Worm (Caenorhabditis elegans) whole organism, late embryonic: ENCODE data around the gene F55G7.5.

Source experiments
- C38D4.7 ChIP-seq: fragments of 200-800 bp; sonication (Bioruptor generic); optimal IDR thresholded peaks from 2 replicates; lab custom pipeline; 2018; ENCODE audit warnings: mild to moderate bottlenecking, missing genetic modification characterization, moderate library complexity, missing compliant biosample characterization
- F13H6.1 ChIP-seq: sonication (generic microtip); optimal IDR thresholded peaks from 2 replicates; lab custom pipeline; 2016; ENCODE audit warnings: missing genetic modification characterization, missing compliant biosample characterization
- K02D7.2 ChIP-seq: sonication (generic microtip); optimal IDR thresholded peaks from 2 replicates; lab custom pipeline; 2017; ENCODE audit warnings: mild to moderate bottlenecking, missing genetic modification characterization, missing compliant biosample characterization
- K09A11.1 ChIP-seq: sonication (generic microtip); optimal IDR thresholded peaks from 2 replicates; lab custom pipeline; 2017; ENCODE audit warnings: antibody characterized with exemption, mild to moderate bottlenecking, missing genetic modification characterization, missing compliant biosample characterization; ENCODE audit not compliant: insufficient read depth
- Y22D7AL.16 ChIP-seq: sonication (generic microtip); optimal IDR thresholded peaks from 2 replicates; lab custom pipeline; 2016; ENCODE audit warnings: missing genetic modification characterization, missing compliant biosample characterization
- ahr-1 ChIP-seq: sonication (generic microtip); optimal IDR thresholded peaks from 2 replicates; lab custom pipeline; 2016; ENCODE audit warnings: missing genetic modification characterization, missing compliant biosample characterization
- ama-1 ChIP-seq: fragments of 150-350 bp; optimal IDR thresholded peaks from 2 replicates; lab custom pipeline; 2014
- ceh-14 ChIP-seq: sonication (generic microtip); optimal IDR thresholded peaks from 2 replicates; lab custom pipeline; 2016; ENCODE audit warnings: missing genotype, missing genetic modification characterization, missing compliant biosample characterization
- ceh-18 ChIP-seq: sonication (generic microtip); optimal IDR thresholded peaks from 2 replicates; lab custom pipeline; 2016; ENCODE audit warnings: missing genetic modification characterization, missing compliant biosample characterization
- ceh-19 ChIP-seq: fragments of 200-800 bp; sonication (Bioruptor generic); optimal IDR thresholded peaks from 2 replicates; lab custom pipeline; 2018; ENCODE audit warnings: mild to moderate bottlenecking, missing genetic modification characterization, missing compliant biosample characterization
- ceh-22 ChIP-seq: sonication (generic microtip); optimal IDR thresholded peaks from 2 replicates; lab custom pipeline; 2017; ENCODE audit warnings: missing biosample characterization, missing genetic modification characterization
- ceh-24 ChIP-seq: sonication (generic microtip); optimal IDR thresholded peaks from 2 replicates; lab custom pipeline; 2016; ENCODE audit warnings: mild to moderate bottlenecking, missing genetic modification characterization, missing compliant biosample characterization
- ceh-30 ChIP-seq: fragments of 150-350 bp; optimal IDR thresholded peaks from 2 replicates; lab custom pipeline; 2014; ENCODE audit warnings: missing biosample characterization, missing genetic modification characterization
- ceh-31 ChIP-seq: sonication (generic microtip); optimal IDR thresholded peaks from 2 replicates; lab custom pipeline; 2016; ENCODE audit warnings: missing genetic modification characterization, missing compliant biosample characterization
- ceh-34 ChIP-seq: sonication (generic microtip); optimal IDR thresholded peaks from 2 replicates; lab custom pipeline; 2016; ENCODE audit warnings: mild to moderate bottlenecking, missing genetic modification characterization, missing compliant biosample characterization
- ceh-45 ChIP-seq: fragments of 200-800 bp; sonication (Bioruptor generic); IDR thresholded peaks from 2 replicates; pipeline ENCODE4 v1.3.6; 2022; ENCODE audit warnings: missing genetic modification reagents, missing genetic modification characterization, missing compliant biosample characterization
- ceh-48 ChIP-seq: sonication (generic microtip); optimal IDR thresholded peaks from 2 replicates; lab custom pipeline; 2016; ENCODE audit warnings: missing genetic modification characterization, inconsistent platforms, missing compliant biosample characterization
- ceh-6 ChIP-seq: fragments of 200-800 bp; sonication (Bioruptor generic); optimal IDR thresholded peaks from 2 replicates; lab custom pipeline; 2018; ENCODE audit warnings: mild to moderate bottlenecking, missing genetic modification characterization, missing compliant biosample characterization
- che-1 ChIP-seq: sonication (generic microtip); optimal IDR thresholded peaks from 2 replicates; lab custom pipeline; 2016; ENCODE audit warnings: mild to moderate bottlenecking, missing genetic modification characterization, missing compliant biosample characterization
- ets-4 ChIP-seq: sonication (generic microtip); optimal IDR thresholded peaks from 2 replicates; lab custom pipeline; 2016; ENCODE audit warnings: missing genetic modification characterization, missing compliant biosample characterization
- fax-1 ChIP-seq: sonication (generic microtip); optimal IDR thresholded peaks from 2 replicates; lab custom pipeline; 2016; ENCODE audit warnings: missing genotype, missing genetic modification characterization, missing compliant biosample characterization
- hlh-13 ChIP-seq: fragments of 200-800 bp; sonication (Bioruptor generic); optimal IDR thresholded peaks from 2 replicates; lab custom pipeline; 2018; ENCODE audit warnings: mild to moderate bottlenecking, missing genetic modification characterization, missing compliant biosample characterization
- hlh-8 ChIP-seq: sonication (generic microtip); optimal IDR thresholded peaks from 2 replicates; lab custom pipeline; 2016; ENCODE audit warnings: missing genotype, missing genetic modification characterization, missing compliant biosample characterization
- madf-2 ChIP-seq: sonication (generic microtip); optimal IDR thresholded peaks from 2 replicates; lab custom pipeline; 2017; ENCODE audit warnings: missing genetic modification characterization, missing compliant biosample characterization
- mec-3 ChIP-seq: sonication (generic microtip); optimal IDR thresholded peaks from 2 replicates; lab custom pipeline; 2016; ENCODE audit warnings: borderline replicate concordance, missing genetic modification characterization, missing compliant biosample characterization
- nfya-1 ChIP-seq: sonication (generic microtip); optimal IDR thresholded peaks from 2 replicates; lab custom pipeline; 2017; ENCODE audit warnings: missing genetic modification characterization, mild to moderate bottlenecking, missing compliant biosample characterization, antibody characterized with exemption, moderate library complexity
- odd-2 ChIP-seq: sonication (generic microtip); optimal IDR thresholded peaks from 2 replicates; lab custom pipeline; 2017; ENCODE audit warnings: antibody characterized with exemption, mild to moderate bottlenecking, missing genetic modification characterization, missing compliant biosample characterization
- pag-3 ChIP-seq: sonication (generic microtip); optimal IDR thresholded peaks from 2 replicates; lab custom pipeline; 2016; ENCODE audit warnings: missing compliant biosample characterization, missing genetic modification characterization, borderline replicate concordance
- pat-9 ChIP-seq: fragments of 200-800 bp; sonication (Bioruptor generic); optimal IDR thresholded peaks from 2 replicates; lab custom pipeline; 2018; ENCODE audit warnings: mild to moderate bottlenecking, missing genetic modification characterization, moderate library complexity, missing compliant biosample characterization
- pax-1 ChIP-seq: fragments of 150-350 bp; optimal IDR thresholded peaks from 2 replicates; lab custom pipeline; 2014; ENCODE audit warnings: missing biosample characterization, missing genetic modification characterization
- pha-2 ChIP-seq: sonication (generic microtip); optimal IDR thresholded peaks from 2 replicates; lab custom pipeline; 2017; ENCODE audit warnings: mild to moderate bottlenecking, missing genetic modification characterization, missing compliant biosample characterization
- pqm-1 ChIP-seq: sonication (generic microtip); optimal IDR thresholded peaks from 2 replicates; lab custom pipeline; 2016; ENCODE audit warnings: missing genetic modification characterization, missing compliant biosample characterization
- pros-1 ChIP-seq: fragments of 150-350 bp; optimal IDR thresholded peaks from 2 replicates; lab custom pipeline; 2014; ENCODE audit warnings: missing biosample characterization, missing genetic modification reagents, missing genetic modification characterization
- ref-2 ChIP-seq: sonication (generic microtip); optimal IDR thresholded peaks from 2 replicates; lab custom pipeline; 2016; ENCODE audit warnings: missing genetic modification characterization, missing compliant biosample characterization
- sdc-2 ChIP-seq: sonication (generic microtip); optimal IDR thresholded peaks from 2 replicates; lab custom pipeline; 2016; ENCODE audit warnings: missing genotype, missing genetic modification characterization, missing compliant biosample characterization
- sox-4 ChIP-seq: sonication (generic microtip); optimal IDR thresholded peaks from 2 replicates; lab custom pipeline; 2017; ENCODE audit warnings: mild to moderate bottlenecking, missing genetic modification characterization, inconsistent platforms, missing compliant biosample characterization
- syd-9 ChIP-seq: sonication (generic microtip); optimal IDR thresholded peaks from 2 replicates; lab custom pipeline; 2016; ENCODE audit warnings: mild to moderate bottlenecking, missing genetic modification characterization, moderate library complexity, missing compliant biosample characterization
- tbx-7 ChIP-seq: sonication (generic microtip); optimal IDR thresholded peaks from 2 replicates; lab custom pipeline; 2016; ENCODE audit warnings: missing genotype, missing genetic modification characterization, missing compliant biosample characterization
- ttx-3 ChIP-seq: sonication (generic microtip); optimal IDR thresholded peaks from 2 replicates; lab custom pipeline; 2016; ENCODE audit warnings: missing genetic modification reagents, missing genetic modification characterization, missing compliant biosample characterization
- unc-42 ChIP-seq: sonication (generic microtip); optimal IDR thresholded peaks from 2 replicates; lab custom pipeline; 2016; ENCODE audit warnings: missing genotype, missing genetic modification characterization, missing compliant biosample characterization
- unc-55 ChIP-seq: sonication (generic microtip); optimal IDR thresholded peaks from 2 replicates; lab custom pipeline; 2017; ENCODE audit warnings: missing biosample characterization, missing genetic modification reagents, missing genetic modification characterization
- ztf-16 ChIP-seq: sonication (generic microtip); optimal IDR thresholded peaks from 2 replicates; lab custom pipeline; 2017; ENCODE audit warnings: missing genetic modification characterization, missing compliant biosample characterization

The F55G7.5 gene

DNA sequence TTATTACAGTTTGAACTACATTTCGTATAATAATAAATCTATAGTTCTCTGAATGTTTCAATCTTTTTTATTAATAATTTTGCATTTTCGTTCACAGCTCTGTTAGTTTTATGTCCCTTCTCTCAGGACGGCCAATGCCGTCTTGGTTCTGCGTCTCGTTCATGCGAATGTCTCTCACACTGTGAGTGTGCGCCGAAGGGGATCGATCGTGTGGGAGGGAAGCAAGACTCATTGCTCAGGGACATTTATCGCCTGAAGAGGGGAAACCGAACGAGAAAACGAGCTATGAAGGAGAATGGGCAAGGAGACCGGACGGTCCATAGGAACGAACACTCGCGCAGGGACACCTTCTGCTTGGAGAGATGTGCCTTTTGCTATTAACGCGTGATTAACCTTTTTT lies 39.7 kb downstream of the F55G7.5 start:
- TF ChIP-seq sox-4 (tag; lab: Kevin White, UChicago) (no peak), pros-1 (tag; lab: Kevin White, UChicago) (no peak), F13H6.1 (tag; lab: Kevin White, UChicago) (no peak), ttx-3 (tag; lab: Kevin White, UChicago) (no peak), ceh-34 (tag; lab: Kevin White, UChicago) (no peak), hlh-8 (no peak), ceh-48 (tag; lab: Kevin White, UChicago) (no peak), pag-3 (no peak), mec-3 (no peak), ceh-30 (tag; lab: Kevin White, UChicago) (no peak), ceh-22 (tag; lab: Kevin White, UChicago) (no peak), pax-1 (tag; lab: Kevin White, UChicago) (no peak), ets-4 (tag; lab: Kevin White, UChicago) (no peak), sdc-2 (tag; lab: Kevin White, UChicago) (peak; percentile 97), ceh-45 (no peak), tbx-7 (no peak), madf-2 (tag; lab: Kevin White, UChicago) (no peak), ceh-31 (tag; lab: Kevin White, UChicago) (peak; percentile 46), unc-42 (tag; lab: Kevin White, UChicago) (peak; percentile 28), ztf-16 (no peak), pqm-1 (tag; lab: Kevin White, UChicago) (no peak), che-1 (no peak), ceh-6 (GFP tag; lab: Kevin White, UChicago) (no peak)
- TF ChIP-seq, all 69 proteins: peak for 3

DNA sequence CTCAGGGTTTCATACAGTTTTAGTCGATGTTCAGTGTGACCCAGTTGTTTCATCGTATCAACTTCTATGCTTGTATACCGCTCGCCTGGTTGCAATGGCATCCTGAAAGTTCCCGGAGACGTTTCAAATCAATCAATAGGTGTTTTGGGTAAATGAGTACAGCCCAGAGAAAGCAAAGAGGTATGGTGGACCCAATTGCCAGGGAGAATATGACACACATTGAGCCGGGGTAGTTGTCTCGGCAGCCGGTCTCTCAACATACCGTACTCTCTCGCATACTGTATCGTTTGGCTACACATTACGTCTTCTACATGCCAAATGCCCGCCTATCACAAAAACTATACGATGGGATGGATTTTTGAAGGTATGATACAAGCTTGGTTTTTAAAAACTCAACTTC lies 40.7 kb downstream of the F55G7.5 start, which contains the start of gene Y62H9A.9:
TSS of gene Y62H9A.9 (minus strand) at position 101 of the 400 bp plus-strand sequence.
- TF ChIP-seq syd-9 (no peak), K02D7.2 (no peak), K09A11.1 (tag; lab: Kevin White, UChicago) (no peak), sox-4 (tag; lab: Kevin White, UChicago) (no peak), Y22D7AL.16 (tag; lab: Kevin White, UChicago) (no peak), hlh-13 (no peak), ceh-6 (GFP tag; lab: Kevin White, UChicago) (no peak), odd-2 (tag; lab: Kevin White, UChicago) (no peak), mec-3 (no peak), nfya-1 (tag; lab: Kevin White, UChicago) (no peak), pat-9 (tag; lab: Kevin White, UChicago) (no peak), C38D4.7 (GFP tag; lab: Kevin White, UChicago) (no peak), F13H6.1 (tag; lab: Kevin White, UChicago) (no peak), ref-2 (tag; lab: Kevin White, UChicago) (no peak), ama-1 (no peak), ttx-3 (tag; lab: Kevin White, UChicago) (no peak), ceh-19 (no peak)

DNA sequence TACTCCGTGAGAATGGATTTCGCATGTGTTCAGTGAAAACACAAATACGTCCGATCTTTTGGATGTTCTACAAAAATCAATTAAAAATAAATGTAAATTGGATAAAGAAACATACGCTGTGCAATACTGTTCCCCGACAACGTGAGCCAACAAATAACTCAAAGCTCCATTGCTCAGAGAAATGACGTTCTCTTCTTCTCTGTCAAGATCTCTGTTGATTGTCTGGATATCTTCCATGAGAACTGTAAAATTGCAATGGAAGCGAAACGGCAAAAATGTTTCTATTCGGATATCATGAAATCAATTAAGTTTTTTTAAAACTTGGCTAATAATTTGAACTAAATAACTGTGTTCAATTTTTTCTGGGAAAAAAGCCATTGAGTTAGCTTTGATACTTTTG lies 42.0 kb downstream of the F55G7.5 start:
- TF ChIP-seq pat-9 (tag; lab: Kevin White, UChicago) (no peak), hlh-8 (no peak), ceh-18 (tag; lab: Kevin White, UChicago) (no peak), che-1 (no peak), ceh-31 (tag; lab: Kevin White, UChicago) (no peak), ceh-48 (tag; lab: Kevin White, UChicago) (no peak), ahr-1 (tag; lab: Kevin White, UChicago) (no peak)

DNA sequence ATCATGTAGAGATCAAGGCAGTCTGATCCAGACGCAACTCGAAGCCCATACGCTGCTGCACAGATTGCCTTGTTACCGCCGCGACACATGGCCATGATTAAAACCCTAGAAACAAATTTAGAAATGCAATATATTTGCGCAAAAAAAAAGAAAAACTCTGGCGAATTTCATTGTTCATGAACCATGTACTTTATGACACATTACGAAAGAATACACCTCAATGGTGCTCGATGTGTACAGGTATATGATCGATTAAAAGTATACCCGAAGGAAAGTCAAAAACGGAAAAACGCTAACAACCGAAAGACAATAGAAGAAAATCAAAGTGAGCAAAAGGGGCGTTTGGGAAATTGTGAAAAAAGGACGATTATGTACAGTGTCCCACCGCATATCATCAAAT lies 46.4 kb downstream of the F55G7.5 start, which contains the start of gene Y62H9A.8:
TSS of gene Y62H9A.8 (minus strand) at position 101 of the 400 bp plus-strand sequence.
- TF ChIP-seq che-1 (no peak), ztf-16 (no peak), pqm-1 (tag; lab: Kevin White, UChicago) (no peak), hlh-13 (no peak), pha-2 (tag; lab: Kevin White, UChicago) (no peak), ceh-14 (no peak), pag-3 (no peak), fax-1 (tag; lab: Kevin White, UChicago) (no peak), ceh-24 (tag; lab: Kevin White, UChicago) (no peak), unc-55 (GFP tag; lab: Kevin White, UChicago) (no peak)
